Worm (Caenorhabditis elegans) whole organism, young adult: ENCODE data around the gene dgk-1.

Experiments
- C17E4.6 ChIP-seq: fragments of 200-800 bp; sonication (Bioruptor generic); IDR thresholded peaks from 2 replicates; pipeline ENCODE4 v1.3.6; 2022; ENCODE audit warnings: missing genetic modification reagents, missing genetic modification characterization, missing compliant biosample characterization
- F22D6.2 ChIP-seq: sonication (generic microtip); optimal IDR thresholded peaks from 2 replicates; lab custom pipeline; 2016; ENCODE audit warnings: mild to moderate bottlenecking, missing genetic modification characterization, missing compliant biosample characterization
- F23B12.7 ChIP-seq: sonication (generic microtip); optimal IDR thresholded peaks from 2 replicates; lab custom pipeline; 2017; ENCODE audit warnings: missing genetic modification characterization, mild to moderate bottlenecking, missing compliant biosample characterization, antibody characterized with exemption, moderate library complexity; ENCODE audit not compliant: insufficient read depth
- F39B2.1 ChIP-seq: fragments of 200-800 bp; sonication (Bioruptor generic); IDR thresholded peaks from 2 replicates; pipeline ENCODE4 v1.3.6; 2022; ENCODE audit warnings: missing genetic modification reagents, missing genetic modification characterization, missing compliant biosample characterization
- F57A8.1 ChIP-seq: fragments of 200-800 bp; sonication (Bioruptor generic); optimal IDR thresholded peaks from 2 replicates; lab custom pipeline; 2018; ENCODE audit warnings: mild to moderate bottlenecking, missing genetic modification characterization, moderate library complexity, missing compliant biosample characterization
- K11D2.4 ChIP-seq: fragments of 200-800 bp; sonication (Bioruptor generic); IDR thresholded peaks from 2 replicates; pipeline ENCODE4 v1.3.6; 2022; ENCODE audit warnings: missing genetic modification reagents, missing genetic modification characterization, missing compliant biosample characterization
- K12H6.12 ChIP-seq: fragments of 200-800 bp; sonication (Bioruptor generic); optimal IDR thresholded peaks from 2 replicates; lab custom pipeline; 2018; ENCODE audit warnings: mild to moderate bottlenecking, missing genetic modification characterization, missing compliant biosample characterization
- T26A5.8 ChIP-seq: sonication (generic microtip); optimal IDR thresholded peaks from 2 replicates; lab custom pipeline; 2016; ENCODE audit warnings: missing genetic modification characterization, missing compliant biosample characterization
- Y53G8AR.9 ChIP-seq: fragments of 200-800 bp; sonication (Bioruptor generic); conservative IDR thresholded peaks from 2 replicates; pipeline ENCODE4 v1.3.6; 2022; ENCODE audit warnings: missing genetic modification reagents, missing genetic modification characterization, missing compliant biosample characterization
- Y67H2A.10 ChIP-seq: fragments of 200-800 bp; sonication (Bioruptor generic); conservative IDR thresholded peaks from 2 replicates; pipeline ENCODE4 v1.3.6; 2022; ENCODE audit warnings: missing genetic modification reagents, missing genetic modification characterization, missing compliant biosample characterization
- Y79H2A.3 ChIP-seq: fragments of 200-800 bp; sonication (Bioruptor generic); conservative IDR thresholded peaks from 2 replicates; pipeline ENCODE4 v1.3.6; 2022; ENCODE audit warnings: missing genetic modification reagents, missing genetic modification characterization, missing compliant biosample characterization
- Y95B8A.8 ChIP-seq: fragments of 200-800 bp; sonication (Bioruptor generic); IDR thresholded peaks from 2 replicates; pipeline ENCODE4 v1.3.6; 2022; ENCODE audit warnings: missing genetic modification reagents, missing genetic modification characterization, missing compliant biosample characterization
- akir-1 ChIP-seq: fragments of 200-800 bp; sonication (Bioruptor generic); optimal IDR thresholded peaks from 2 replicates; lab custom pipeline; 2018; ENCODE audit warnings: mild to moderate bottlenecking, missing genetic modification characterization, moderate library complexity, missing compliant biosample characterization
- attf-3 ChIP-seq: fragments of 200-800 bp; sonication (Bioruptor generic); conservative IDR thresholded peaks from 2 replicates; pipeline ENCODE4 v1.3.6; 2022; ENCODE audit warnings: missing genetic modification reagents, missing genetic modification characterization, missing compliant biosample characterization
- attf-5 ChIP-seq: fragments of 200-800 bp; sonication (Bioruptor generic); optimal IDR thresholded peaks from 2 replicates; lab custom pipeline; 2018; ENCODE audit warnings: mild to moderate bottlenecking, missing genetic modification characterization, missing compliant biosample characterization
- bed-1 ChIP-seq: fragments of 200-800 bp; sonication (Bioruptor generic); IDR thresholded peaks from 2 replicates; pipeline ENCODE4 v1.3.6; 2022; ENCODE audit warnings: missing genetic modification reagents, missing genetic modification characterization, missing compliant biosample characterization
- cebp-1 ChIP-seq, 2 experiments: fragments of 200-800 bp in 1 of 2; sonication (Bioruptor generic) in 1 of 2; sonication (generic microtip) in 1 of 2; IDR thresholded peaks in 1 of 2; optimal IDR thresholded peaks in 1 of 2; 2 replicates each; pipeline versions ENCODE4 v1.3.6 to Lab custom; 2017 to 2022; ENCODE audit warnings: missing compliant biosample characterization in 2 of 2, missing genetic modification characterization in 2 of 2, mild to moderate bottlenecking in 1 of 2, missing genetic modification reagents in 1 of 2, moderate library complexity in 1 of 2
- ceh-27 ChIP-seq: fragments of 200-800 bp; sonication (Bioruptor generic); optimal IDR thresholded peaks from 2 replicates; lab custom pipeline; 2018; ENCODE audit warnings: mild to moderate bottlenecking, missing genetic modification characterization, moderate library complexity, missing compliant biosample characterization
- ceh-40 ChIP-seq: fragments of 200-800 bp; sonication (Bioruptor generic); IDR thresholded peaks from 2 replicates; pipeline ENCODE4 v1.3.6; 2022; ENCODE audit warnings: missing genetic modification characterization, missing compliant biosample characterization
- ceh-91 ChIP-seq: fragments of 200-800 bp; sonication (Bioruptor generic); IDR thresholded peaks from 2 replicates; pipeline ENCODE4 v1.3.6; 2022; ENCODE audit warnings: missing genetic modification reagents, missing genetic modification characterization, missing compliant biosample characterization
- efl-1 ChIP-seq: fragments of 150-350 bp; optimal IDR thresholded peaks from 2 replicates; lab custom pipeline; 2014; ENCODE audit warnings: missing biosample characterization, missing genetic modification reagents, missing genetic modification characterization
- egl-18 ChIP-seq: fragments of 200-800 bp; sonication (Bioruptor generic); IDR thresholded peaks from 2 replicates; pipeline ENCODE4 v1.3.6; 2022; ENCODE audit warnings: missing genetic modification reagents, missing genetic modification characterization, missing compliant biosample characterization
- ekl-4 ChIP-seq: fragments of 200-800 bp; sonication (Bioruptor generic); IDR thresholded peaks from 2 replicates; pipeline ENCODE4 v1.3.6; 2022; ENCODE audit warnings: missing genetic modification reagents, missing genetic modification characterization, missing compliant biosample characterization
- him-1 ChIP-seq: sonication (generic microtip); optimal IDR thresholded peaks from 2 replicates; lab custom pipeline; 2016; ENCODE audit warnings: missing genotype, missing genetic modification reagents, missing genetic modification characterization, missing compliant biosample characterization
- lag-1 ChIP-seq: fragments of 200-800 bp; sonication (Bioruptor generic); IDR thresholded peaks from 2 replicates; pipeline ENCODE4 v1.3.6; 2022; ENCODE audit warnings: missing genetic modification reagents, missing genetic modification characterization, missing compliant biosample characterization
- let-607 ChIP-seq, 2 experiments: fragments of 200-800 bp in 1 of 2; sonication (Bioruptor generic) in 1 of 2; sonication (generic microtip) in 1 of 2; optimal IDR thresholded peaks; 2 replicates each; lab custom pipeline; 2016 to 2018; ENCODE audit warnings: mild to moderate bottlenecking in 2 of 2, missing compliant biosample characterization in 2 of 2, missing genetic modification characterization in 2 of 2, moderate library complexity in 2 of 2, missing genotype in 1 of 2
- lin-35 ChIP-seq, 3 experiments: fragments of 150-350 bp in 2 of 3; sonication (generic microtip) in 1 of 3; optimal IDR thresholded peaks; 2 replicates each; lab custom pipeline; 2014 to 2018; ENCODE audit warnings: missing biosample characterization in 3 of 3, missing genetic modification characterization in 3 of 3, missing genetic modification reagents in 3 of 3
- lin-54 ChIP-seq: fragments of 200-800 bp; sonication (Bioruptor generic); optimal IDR thresholded peaks from 2 replicates; lab custom pipeline; 2018; ENCODE audit warnings: mild to moderate bottlenecking, missing genetic modification characterization, missing compliant biosample characterization
- lsl-1 ChIP-seq: fragments of 200-800 bp; sonication (Bioruptor generic); optimal IDR thresholded peaks from 2 replicates; lab custom pipeline; 2018; ENCODE audit warnings: mild to moderate bottlenecking, missing genetic modification characterization, moderate library complexity, missing compliant biosample characterization
- lsy-27 ChIP-seq: sonication (generic microtip); optimal IDR thresholded peaks from 2 replicates; lab custom pipeline; 2017; ENCODE audit warnings: missing genetic modification characterization, mild to moderate bottlenecking, missing compliant biosample characterization, antibody characterized with exemption, missing genotype, borderline replicate concordance; ENCODE audit not compliant: insufficient read depth
- madf-10 ChIP-seq: sonication (generic microtip); optimal IDR thresholded peaks from 2 replicates; lab custom pipeline; 2016; ENCODE audit warnings: mild to moderate bottlenecking, missing genetic modification characterization, missing compliant biosample characterization
- mes-4 ChIP-seq: sonication (generic microtip); optimal IDR thresholded peaks from 2 replicates; lab custom pipeline; 2016; ENCODE audit warnings: missing genotype, missing genetic modification characterization, missing compliant biosample characterization
- nhr-90 ChIP-seq: sonication (generic microtip); optimal IDR thresholded peaks from 2 replicates; lab custom pipeline; 2016; ENCODE audit warnings: missing genotype, mild to moderate bottlenecking, missing genetic modification characterization, missing compliant biosample characterization
- rcor-1 ChIP-seq: fragments of 200-800 bp; sonication (Bioruptor generic); IDR thresholded peaks from 2 replicates; pipeline ENCODE4 v1.3.6; 2022; ENCODE audit warnings: missing genetic modification reagents, missing genetic modification characterization, missing compliant biosample characterization
- repo-1 ChIP-seq: sonication (generic microtip); optimal IDR thresholded peaks from 2 replicates; lab custom pipeline; 2017; ENCODE audit warnings: mild to moderate bottlenecking, missing genetic modification characterization, missing compliant biosample characterization
- sdz-38 ChIP-seq: sonication (generic microtip); optimal IDR thresholded peaks from 2 replicates; lab custom pipeline; 2016; ENCODE audit warnings: missing genotype, missing genetic modification characterization, missing compliant biosample characterization
- sea-2 ChIP-seq: fragments of 200-800 bp; sonication (Bioruptor generic); IDR thresholded peaks from 2 replicates; pipeline ENCODE4 v1.3.6; 2022; ENCODE audit warnings: missing genetic modification characterization, missing compliant biosample characterization
- somi-1 ChIP-seq: fragments of 200-800 bp; sonication (Bioruptor generic); optimal IDR thresholded peaks from 2 replicates; lab custom pipeline; 2018; ENCODE audit warnings: mild to moderate bottlenecking, missing genetic modification characterization, missing compliant biosample characterization
- tbp1 ChIP-seq: fragments of 200-800 bp; sonication (Bioruptor generic); optimal IDR thresholded peaks from 2 replicates; lab custom pipeline; 2018; ENCODE audit warnings: mild to moderate bottlenecking, missing genetic modification characterization, missing compliant biosample characterization
- unc-130 ChIP-seq: sonication (generic microtip); optimal IDR thresholded peaks from 2 replicates; lab custom pipeline; 2016; ENCODE audit warnings: missing genetic modification reagents, missing genetic modification characterization, missing compliant biosample characterization
- xnd-1 ChIP-seq: sonication (generic microtip); optimal IDR thresholded peaks from 2 replicates; lab custom pipeline; 2016; ENCODE audit warnings: missing genotype, missing genetic modification reagents, missing genetic modification characterization, missing compliant biosample characterization
- zfh-2 ChIP-seq: fragments of 200-800 bp; sonication (Bioruptor generic); conservative IDR thresholded peaks from 2 replicates; pipeline ENCODE4 v1.3.6; 2022; ENCODE audit warnings: missing genetic modification reagents, missing genetic modification characterization, missing compliant biosample characterization
- ztf-22 ChIP-seq: fragments of 200-800 bp; sonication (Bioruptor generic); optimal IDR thresholded peaks from 2 replicates; lab custom pipeline; 2018; ENCODE audit warnings: mild to moderate bottlenecking, missing genetic modification characterization, moderate library complexity, missing compliant biosample characterization
- ztf-25 ChIP-seq: fragments of 200-800 bp; sonication (Bioruptor generic); IDR thresholded peaks from 2 replicates; pipeline ENCODE4 v1.3.6; 2022; ENCODE audit warnings: missing genetic modification reagents, missing genetic modification characterization, missing compliant biosample characterization
- ztf-28 ChIP-seq: fragments of 200-800 bp; sonication (Bioruptor generic); IDR thresholded peaks from 2 replicates; pipeline ENCODE4 v1.3.6; 2022; ENCODE audit warnings: missing genetic modification reagents, missing genetic modification characterization, missing compliant biosample characterization
- ztf-3 ChIP-seq: fragments of 200-800 bp; sonication (Bioruptor generic); optimal IDR thresholded peaks from 2 replicates; lab custom pipeline; 2018; ENCODE audit warnings: mild to moderate bottlenecking, missing genetic modification characterization, missing compliant biosample characterization

The dgk-1 gene

ce11 chrX:1010627-1011452 is 19.6 kb upstream of the dgk-1 start (continued):
- TF ChIP-seq lag-1 (no peak), K11D2.4 (GFP tag; lab: Robert Waterston, UW) (peak; percentile 59; the same call in 1 of the 2 replicates), nhr-90 (tag; lab: Kevin White, UChicago) (peak; percentile 27), repo-1 (tag; lab: Kevin White, UChicago) (peak; percentile 45), zfh-2 (GFP tag; lab: Robert Waterston, UW) (peak; percentile 63), attf-5 (GFP tag; lab: Kevin White, UChicago) (no peak), lsy-27 (tag; lab: Kevin White, UChicago) (no peak), Y95B8A.8 (GFP tag; lab: Robert Waterston, UW) (0 out of 2 replicates have a peak, but pooled peaks have one; percentile 44), cebp-1 (GFP tag; IDR thresholded peaks at IDR 0.05; lab: Robert Waterston, UW) (peak; percentile 16; the same call in 1 of the 2 replicates), cebp-1 (tag; optimal IDR thresholded peaks at IDR 0.05; lab: Kevin White, UChicago) (peak; percentile 46), ceh-40 (GFP tag; lab: Robert Waterston, UW) (no peak), attf-3 (GFP tag; lab: Robert Waterston, UW) (no peak), bed-1 (no peak), C17E4.6 (GFP tag; lab: Robert Waterston, UW) (no peak), F57A8.1 (no peak), Y53G8AR.9 (GFP tag; lab: Robert Waterston, UW) (peak; percentile 65; the same call in 1 of the 2 replicates), ztf-25 (0 out of 2 replicates have a peak, but pooled peaks have one; percentile 17), F39B2.1 (GFP tag; lab: Robert Waterston, UW) (no peak), ceh-27 (no peak), Y79H2A.3 (GFP tag; lab: Robert Waterston, UW) (no peak), ekl-4 (GFP tag; lab: Robert Waterston, UW) (no peak), Y67H2A.10 (GFP tag; lab: Robert Waterston, UW) (0 out of 2 replicates have a peak, but pooled peaks have one; percentile 9), lin-54 (GFP tag; lab: Kevin White, UChicago) (no peak), K12H6.12 (tag; lab: Kevin White, UChicago) (peak; percentile 13), ztf-22 (GFP tag; lab: Kevin White, UChicago) (peak; percentile 67), mes-4 (tag; lab: Kevin White, UChicago) (no peak), tbp1 (peak; percentile 62), let-607 (tag; optimal IDR thresholded peaks at IDR 0.05; lab: Kevin White, UChicago) (peak in 1 of 2 experiments; percentile 60), sea-2 (GFP tag; lab: Robert Waterston, UW) (no peak), lin-35 (GFP tag; optimal IDR thresholded peaks at IDR 0.05; lab: Kevin White, UChicago) (no peak), him-1 (no peak), rcor-1 (no peak), sdz-38 (tag; lab: Kevin White, UChicago) (no peak), somi-1 (GFP tag; lab: Kevin White, UChicago) (peak; percentile 24), lsl-1 (no peak), akir-1 (no peak), F22D6.2 (tag; lab: Kevin White, UChicago) (peak; percentile 1), ztf-28 (GFP tag; lab: Robert Waterston, UW) (no peak), madf-10 (peak; percentile 29), F23B12.7 (tag; lab: Kevin White, UChicago) (no peak), T26A5.8 (no peak), egl-18 (GFP tag; lab: Robert Waterston, UW) (no peak), unc-130 (GFP tag; lab: Kevin White, UChicago) (no peak), efl-1 (no peak), ceh-91 (GFP tag; lab: Robert Waterston, UW) (no peak), xnd-1 (no peak), ztf-3 (GFP tag; lab: Kevin White, UChicago) (no peak)
